Fruit fly (Drosophila melanogaster) Kc167 (cell line): ENCODE data around the gene CG31663.

Source experiments
- Myc ChIP-seq: fragments of >200 bp; optimal IDR thresholded peaks from 2 replicates; lab custom pipeline; 2017; ENCODE audit warnings: missing external identifiers
- h ChIP-seq: fragments of >200 bp; optimal IDR thresholded peaks from 3 replicates; lab custom pipeline; 2018; ENCODE audit warnings: missing external identifiers
- psq ChIP-seq: fragments of >200 bp; optimal IDR thresholded peaks from 2 replicates; lab custom pipeline; 2017; ENCODE audit warnings: missing external identifiers

DNA sequence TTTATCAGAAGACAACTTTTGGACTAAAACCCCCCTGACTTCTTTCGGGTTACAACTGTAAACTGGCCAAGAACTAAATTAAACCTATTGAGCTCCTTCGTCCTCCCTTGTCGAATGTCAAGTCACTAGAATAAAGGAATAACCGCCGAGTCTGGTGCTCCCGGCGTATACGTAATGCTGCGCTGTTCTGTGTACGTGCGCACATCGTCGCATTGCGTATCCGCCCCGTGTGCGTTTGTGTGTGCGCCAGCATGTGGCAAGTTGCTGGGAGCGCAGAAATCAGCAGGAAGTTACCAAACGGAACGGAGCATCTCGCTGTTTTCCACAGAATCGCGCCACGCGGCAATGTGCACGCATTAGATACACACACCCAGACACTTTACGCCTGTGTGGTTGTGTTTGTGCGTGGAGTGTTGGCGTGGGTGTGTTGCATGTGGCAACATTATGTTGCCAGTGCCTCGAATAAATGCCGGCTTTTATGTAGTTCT is 7.6 kb downstream of the CG31663 start:
- TF ChIP-seq h (lab: Kevin White, UChicago) (no peak), psq (lab: Kevin White, UChicago) (no peak), Myc (lab: Kevin White, UChicago) (no peak)
